4 worm cellular contexts compared by ENCODE assay signal in the genomic region with DNA sequence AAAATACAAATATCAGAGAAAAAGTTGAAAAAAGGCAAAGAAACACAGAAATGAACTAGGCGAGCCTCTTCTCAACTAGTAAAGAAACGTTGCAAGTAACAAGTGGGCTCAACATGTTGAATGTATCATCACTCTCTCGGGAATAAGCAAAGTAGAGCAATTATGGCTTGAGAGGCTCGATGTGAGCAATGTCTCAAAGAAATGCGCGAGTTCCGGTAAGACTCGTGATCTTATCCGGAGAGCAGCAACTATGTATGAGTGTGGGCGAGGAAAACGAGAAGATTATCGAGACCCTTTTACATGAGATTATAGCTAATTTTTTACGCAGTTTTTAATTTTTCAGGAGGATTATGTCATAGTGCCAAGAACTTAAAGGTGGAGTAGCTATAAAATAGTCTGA.
A peak's percentile ranks its signal among the peaks of the same experiment; 100 is the strongest.
TF ChIP-seq lines count a peak whose summit lies in the region.

No protein-coding gene starts in this region.

TF ChIP-seq in whole organism, L1 larva, 84 proteins besides CTCF, POLR2A, EP300 and RAD21 (continues in another document):
- peak; percentile 11 for TF ChIP-seq swsn-7 (tag; optimal IDR thresholded peaks at IDR 0.05; lab: Kevin White, UChicago)
- TF ChIP-seq ceh-8 (GFP tag; optimal IDR thresholded peaks at IDR 0.05; lab: Kevin White, UChicago) = peak; percentile 28
- no peak for TF ChIP-seq mef-2 (tag; optimal IDR thresholded peaks at IDR 0.05; lab: Kevin White, UChicago)
- TF ChIP-seq grh-1 (GFP tag; IDR thresholded peaks at IDR 0.05; lab: Robert Waterston, UW) = no peak
- no peak for TF ChIP-seq unc-30 (tag; optimal IDR thresholded peaks at IDR 0.05; lab: Kevin White, UChicago)
- TF ChIP-seq nhr-76 (tag; optimal IDR thresholded peaks at IDR 0.05; lab: Kevin White, UChicago) = no peak
- peak; percentile 57 for TF ChIP-seq nhr-47 (tag; optimal IDR thresholded peaks at IDR 0.05; lab: Kevin White, UChicago)
- TF ChIP-seq nhr-19 (GFP tag; conservative IDR thresholded peaks at IDR 0.05; lab: Robert Waterston, UW) = no peak
- TF ChIP-seq hpl-2 (GFP tag; optimal IDR thresholded peaks at IDR 0.05; lab: Kevin White, UChicago) = no peak
- TF ChIP-seq isw-1 (GFP tag; IDR thresholded peaks at IDR 0.05; lab: Robert Waterston, UW) = no peak
- TF ChIP-seq nhr-28 (tag; optimal IDR thresholded peaks at IDR 0.05; lab: Kevin White, UChicago) = no peak
- no peak for TF ChIP-seq mab-9 (GFP tag; IDR thresholded peaks at IDR 0.05; lab: Robert Waterston, UW)
- TF ChIP-seq unc-130 (tag; optimal IDR thresholded peaks at IDR 0.05; lab: Kevin White, UChicago) = no peak
- no peak for TF ChIP-seq nhr-11 (tag; optimal IDR thresholded peaks at IDR 0.05; lab: Kevin White, UChicago)
- no peak for TF ChIP-seq tlp-1 (tag; optimal IDR thresholded peaks at IDR 0.05; lab: Kevin White, UChicago)
- no peak for TF ChIP-seq alr-1 (tag; optimal IDR thresholded peaks at IDR 0.05; lab: Kevin White, UChicago; ENCODE audit: borderline replicate concordance)
- no peak for TF ChIP-seq snu-23 (GFP tag; optimal IDR thresholded peaks at IDR 0.05; lab: Kevin White, UChicago)
- TF ChIP-seq lir-3 (tag; optimal IDR thresholded peaks at IDR 0.05; lab: Kevin White, UChicago; ENCODE audit: poor library complexity) = no peak
- TF ChIP-seq pax-3 (tag; optimal IDR thresholded peaks at IDR 0.05; lab: Kevin White, UChicago) = no peak
- no peak for TF ChIP-seq ztf-4 (tag; optimal IDR thresholded peaks at IDR 0.05; lab: Kevin White, UChicago)
- no peak for TF ChIP-seq C34B4.2 (tag; optimal IDR thresholded peaks at IDR 0.05; lab: Kevin White, UChicago)
- no peak for TF ChIP-seq sox-4 (tag; optimal IDR thresholded peaks at IDR 0.05; lab: Kevin White, UChicago)
- no peak for TF ChIP-seq ces-1 (GFP tag; optimal IDR thresholded peaks at IDR 0.05; lab: Kevin White, UChicago)

TF ChIP-seq in whole organism, L2 larva, 48 proteins besides CTCF, POLR2A, EP300 and RAD21:
- peak; percentile 13 for TF ChIP-seq nhr-129 (tag; optimal IDR thresholded peaks at IDR 0.05; lab: Kevin White, UChicago)
- peak in 1 of 2 experiments; percentile 39 for TF ChIP-seq lsy-2 (tag; optimal IDR thresholded peaks at IDR 0.05; lab: Kevin White, UChicago)
- TF ChIP-seq egl-27 (tag; optimal IDR thresholded peaks at IDR 0.05; lab: Kevin White, UChicago) = no peak
- TF ChIP-seq nhr-11 (tag; optimal IDR thresholded peaks at IDR 0.05; lab: Kevin White, UChicago) = no peak
- TF ChIP-seq mab-5 (tag; optimal IDR thresholded peaks at IDR 0.05; lab: Kevin White, UChicago) = peak; percentile 28
- peak; percentile 32 for TF ChIP-seq sma-9 (GFP tag; optimal IDR thresholded peaks at IDR 0.05; lab: Kevin White, UChicago)
- TF ChIP-seq sma-9 (tag; optimal IDR thresholded peaks at IDR 0.05; lab: Kevin White, UChicago) = no peak

TF ChIP-seq in whole organism, L3 larva, 47 proteins besides CTCF, POLR2A, EP300 and RAD21:
- TF ChIP-seq ama-1 (optimal IDR thresholded peaks at IDR 0.05; lab: Kevin White, UChicago) = no peak
- no peak for TF ChIP-seq skn-1 (tag; optimal IDR thresholded peaks at IDR 0.05; lab: Kevin White, UChicago)
- peak; percentile 35 for TF ChIP-seq nfya-1 (tag; optimal IDR thresholded peaks at IDR 0.05; lab: Kevin White, UChicago; ENCODE audit: insufficient read depth)
- TF ChIP-seq lin-39 (tag; optimal IDR thresholded peaks at IDR 0.05; lab: Kevin White, UChicago) = peak; percentile 54

TF ChIP-seq in whole organism, L4 larva, 104 proteins besides CTCF, POLR2A, EP300 and RAD21:
- TF ChIP-seq mxl-3 (GFP tag; optimal IDR thresholded peaks at IDR 0.05; lab: Kevin White, UChicago) (no peak), aha-1 (tag; lab: Kevin White, UChicago) (peak; percentile 31), snpc-1.2 (GFP tag; IDR thresholded peaks at IDR 0.05; lab: Robert Waterston, UW) (no peak), attf-4 (tag; optimal IDR thresholded peaks at IDR 0.05; lab: Kevin White, UChicago) (no peak), nhr-6 (tag; optimal IDR thresholded peaks at IDR 0.05; lab: Kevin White, UChicago) (no peak), lsy-2 (tag; optimal IDR thresholded peaks at IDR 0.05; lab: Kevin White, UChicago) (no peak), zfp-2 (tag; optimal IDR thresholded peaks at IDR 0.05; lab: Kevin White, UChicago) (no peak), T26A8.4 (GFP tag; IDR thresholded peaks at IDR 0.05; lab: Robert Waterston, UW) (no peak), hlh-30 (tag; optimal IDR thresholded peaks at IDR 0.05; lab: Kevin White, UChicago; ENCODE audit: insufficient read depth) (peak; percentile 55), spr-3 (GFP tag; optimal IDR thresholded peaks at IDR 0.05; lab: Kevin White, UChicago) (no peak), ama-1 (optimal IDR thresholded peaks at IDR 0.05; lab: Kevin White, UChicago) (no peak), D1046.2 (GFP tag; IDR thresholded peaks at IDR 0.05; lab: Robert Waterston, UW) (no peak), lin-29 (GFP tag; IDR thresholded peaks at IDR 0.05; lab: Robert Waterston, UW) (no peak), fos-1 (tag; optimal IDR thresholded peaks at IDR 0.05; lab: Kevin White, UChicago) (no peak), saeg-2 (GFP tag; IDR thresholded peaks at IDR 0.05; lab: Robert Waterston, UW) (no peak), ceh-44 (GFP tag; IDR thresholded peaks at IDR 0.05; lab: Robert Waterston, UW) (no peak), unc-62 (GFP tag; optimal IDR thresholded peaks at IDR 0.05 in 1 of 2; lab: Kevin White, UChicago) (peak in 1 of 2 experiments; percentile 88), unc-62 (tag; optimal IDR thresholded peaks at IDR 0.05; lab: Kevin White, UChicago) (no peak), mep-1 (tag; optimal IDR thresholded peaks at IDR 0.05; lab: Kevin White, UChicago) (peak; percentile 33), nhr-102 (tag; optimal IDR thresholded peaks at IDR 0.05; lab: Kevin White, UChicago) (no peak), unc-130 (GFP tag; optimal IDR thresholded peaks at IDR 0.05; lab: Kevin White, UChicago) (no peak), hmg-1.1 (GFP tag; IDR thresholded peaks at IDR 0.05; lab: Robert Waterston, UW) (no peak)
